Worm (Caenorhabditis elegans): ENCODE results near the gene F23F12.3.

F23F12.3 gene

DNA sequence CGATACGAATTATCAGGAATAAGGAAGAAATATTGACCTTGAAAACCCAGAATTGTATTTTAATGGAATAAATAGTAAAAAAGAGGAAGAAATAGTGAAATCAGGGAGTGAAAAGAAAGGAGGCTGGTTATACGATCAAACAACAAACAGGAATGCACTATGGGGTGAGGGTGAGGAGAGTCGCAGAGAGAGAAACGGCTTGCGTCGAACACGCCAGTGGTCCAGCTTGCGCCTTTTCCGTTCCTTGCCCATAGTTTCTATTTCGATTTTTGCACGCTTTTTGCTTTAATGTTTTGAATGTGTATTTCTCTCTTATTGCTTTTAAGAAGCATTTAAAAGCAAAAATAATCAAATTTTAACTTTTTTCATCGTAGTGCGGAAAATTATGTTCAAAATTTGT, 46.6 kb upstream of the F23F12.3 start (continued):
- no peak for TF ChIP-seq xnd-1 (tag; optimal IDR thresholded peaks at IDR 0.05)

DNA sequence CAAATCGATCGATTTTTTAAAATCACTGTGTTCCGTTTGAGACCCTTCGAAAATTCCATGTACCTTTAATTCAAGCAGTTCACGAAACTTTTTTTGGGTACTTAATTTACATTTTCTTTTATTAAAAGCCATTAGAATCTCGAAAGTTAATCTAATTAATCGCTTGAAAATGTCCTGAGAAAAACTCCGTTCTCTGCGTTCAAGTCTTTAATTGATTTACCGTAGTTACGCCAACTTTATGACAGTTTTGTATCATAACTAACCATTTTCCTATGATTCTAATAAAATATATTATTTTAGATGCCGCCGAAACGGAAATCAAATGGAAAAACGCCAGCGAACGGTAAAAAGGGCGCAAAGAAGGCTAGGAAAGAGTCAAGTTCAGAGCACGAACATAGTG, 46.1 kb upstream of the F23F12.3 start, which contains the start of gene jhdm-1:
Gene jhdm-1 (plus strand): TSS at position 301 of the 400 bp plus-strand sequence.
- no peak for TF ChIP-seq ZK185.1 (tag; optimal IDR thresholded peaks at IDR 0.05; ENCODE audit: poor library complexity, severe bottlenecking)
- TF ChIP-seq nfyb-1 (GFP tag; IDR thresholded peaks at IDR 0.05), result no peak
- no peak for TF ChIP-seq attf-5 (GFP tag; optimal IDR thresholded peaks at IDR 0.05)
- no peak for TF ChIP-seq ceh-100 (GFP tag; IDR thresholded peaks at IDR 0.05)
- TF ChIP-seq F22D6.2 (tag; optimal IDR thresholded peaks at IDR 0.05), result no peak
- no peak for TF ChIP-seq C17E4.6 (GFP tag; IDR thresholded peaks at IDR 0.05)
- no peak for TF ChIP-seq ceh-27 (GFP tag; optimal IDR thresholded peaks at IDR 0.05)

DNA sequence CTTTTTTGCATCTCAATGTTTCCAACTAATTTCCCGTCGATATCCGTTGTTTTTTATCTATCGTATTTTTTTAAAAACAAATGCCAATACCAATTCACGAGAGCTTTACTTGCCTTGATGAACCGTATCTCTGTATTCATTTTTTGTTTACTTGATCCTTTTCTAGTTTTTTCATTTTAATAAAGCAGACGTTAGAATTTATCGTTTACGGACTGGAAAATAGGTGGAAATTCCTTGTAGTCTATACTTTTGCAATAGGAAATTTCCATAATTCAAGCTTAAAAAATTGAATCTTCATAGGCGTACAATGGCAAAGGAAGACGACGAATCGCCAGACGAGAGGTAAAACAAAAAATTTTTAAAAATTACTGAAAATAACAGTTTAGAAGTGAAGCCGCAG, 40.5 kb upstream of the F23F12.3 start, which contains the start of gene algn-1:
Gene algn-1 (plus strand): TSS at position 301 of the 400 bp plus-strand sequence.
- TF ChIP-seq K12H6.12 (tag; optimal IDR thresholded peaks at IDR 0.05) (no peak), mxl-1 (tag; optimal IDR thresholded peaks at IDR 0.05) (no peak), hlh-12 (tag; optimal IDR thresholded peaks at IDR 0.05) (no peak), dpl-1 (GFP tag; optimal IDR thresholded peaks at IDR 0.05) (no peak), tlf-1 (GFP tag; optimal IDR thresholded peaks at IDR 0.05) (no peak), nfya-1 (tag; optimal IDR thresholded peaks at IDR 0.05; ENCODE audit: borderline replicate concordance, insufficient read depth) (no peak), ceh-100 (GFP tag; IDR thresholded peaks at IDR 0.05) (no peak), nhr-80 (tag; optimal IDR thresholded peaks at IDR 0.05) (no peak), him-1 (tag; optimal IDR thresholded peaks at IDR 0.05) (no peak), attf-5 (GFP tag; optimal IDR thresholded peaks at IDR 0.05) (no peak), snpc-3.4 (tag; optimal IDR thresholded peaks at IDR 0.05) (no peak)

DNA sequence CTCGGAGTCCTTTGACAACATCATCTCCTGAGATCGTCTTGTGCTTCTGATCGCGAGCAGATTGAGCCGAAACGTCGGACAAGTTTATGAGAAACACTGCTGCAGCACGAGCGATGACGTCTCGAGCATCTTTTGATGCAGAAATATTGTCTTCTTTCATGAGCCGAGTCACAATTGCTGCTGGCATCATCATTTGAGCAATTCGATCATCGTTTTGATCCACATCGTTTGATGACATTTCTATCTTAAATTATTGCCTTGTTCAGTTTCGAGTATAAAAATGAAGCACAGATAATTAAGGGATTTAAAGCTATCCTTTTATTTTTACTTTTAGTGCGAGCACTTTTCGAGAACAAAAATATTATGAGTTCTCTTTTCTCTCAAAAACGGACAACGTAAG, 37.7 kb upstream of the F23F12.3 start, which contains the start of gene T26A5.8:
Gene T26A5.8 (minus strand): TSS at position 247 of the 400 bp plus-strand sequence.
- TF ChIP-seq sptf-2 (GFP tag; optimal IDR thresholded peaks at IDR 0.05), result no peak
- TF ChIP-seq mcd-1 (GFP tag; IDR thresholded peaks at IDR 0.05), result peak; percentile 47; the same call in 1 of the 2 replicates
- no peak for TF ChIP-seq gei-17 (GFP tag; optimal IDR thresholded peaks at IDR 0.05)
- TF ChIP-seq cebp-1 (GFP tag; IDR thresholded peaks at IDR 0.05), result no peak
- TF ChIP-seq cebp-1 (tag; optimal IDR thresholded peaks at IDR 0.05), result peak; percentile 26
- no peak for TF ChIP-seq ztf-25 (GFP tag; IDR thresholded peaks at IDR 0.05)
- no peak for TF ChIP-seq ceh-91 (GFP tag; IDR thresholded peaks at IDR 0.05)
- TF ChIP-seq hsf-1 (GFP tag; IDR thresholded peaks at IDR 0.05), result peak; percentile 73
- TF ChIP-seq F57C9.4 (tag; optimal IDR thresholded peaks at IDR 0.05), result no peak
- TF ChIP-seq hmg-20 (GFP tag; IDR thresholded peaks at IDR 0.05), result no peak
- TF ChIP-seq ztf-26 (tag; optimal IDR thresholded peaks at IDR 0.05), result peak; percentile 13
- TF ChIP-seq B0261.1 (tag; optimal IDR thresholded peaks at IDR 0.05), result no peak
- TF ChIP-seq attf-5 (GFP tag; optimal IDR thresholded peaks at IDR 0.05), result no peak
- no peak for TF ChIP-seq nhr-27 (tag; optimal IDR thresholded peaks at IDR 0.05)
- TF ChIP-seq ztf-22 (GFP tag; optimal IDR thresholded peaks at IDR 0.05), result no peak
- TF ChIP-seq ets-4 (GFP tag; optimal IDR thresholded peaks at IDR 0.05), result no peak
- TF ChIP-seq ceh-79 (tag; optimal IDR thresholded peaks at IDR 0.05), result no peak
- no peak for TF ChIP-seq mel-28 (tag; optimal IDR thresholded peaks at IDR 0.05; ENCODE audit: borderline replicate concordance)
- no peak for TF ChIP-seq nfya-2 (GFP tag; IDR thresholded peaks at IDR 0.05)
- no peak for TF ChIP-seq dox-1 (GFP tag; IDR thresholded peaks at IDR 0.05)
- TF ChIP-seq ztf-28 (GFP tag; IDR thresholded peaks at IDR 0.05), result no peak
- no peak for TF ChIP-seq lir-1 (GFP tag; conservative IDR thresholded peaks at IDR 0.05)
- TF ChIP-seq madf-3 (GFP tag; IDR thresholded peaks at IDR 0.05), result peak; percentile 74; the same call in 1 of the 2 replicates
- TF ChIP-seq pbrm-1 (GFP tag; IDR thresholded peaks at IDR 0.05), result no peak; the same call in 1 of the 2 replicates
- no peak for TF ChIP-seq ztf-6 (GFP tag; IDR thresholded peaks at IDR 0.05)
- TF ChIP-seq zfh-2 (GFP tag; conservative IDR thresholded peaks at IDR 0.05), result 0 out of 2 replicates have a peak, but pooled peaks have one; percentile 22
- TF ChIP-seq zim-3 (tag; optimal IDR thresholded peaks at IDR 0.05), result peak; percentile 50
- no peak for TF ChIP-seq snpc-1.1 (tag; optimal IDR thresholded peaks at IDR 0.05; ENCODE audit: insufficient read depth)
- TF ChIP-seq madf-8 (GFP tag; conservative IDR thresholded peaks at IDR 0.05), result no peak
